Fruit fly (Drosophila melanogaster) whole organism, embryonic: Measurements from ENCODE around the gene scpr-A.

Experiments
- Atf3 ChIP-seq: fragments of 200-800 bp; sonication (Bioruptor generic); optimal IDR thresholded peaks from 3 replicates; lab custom pipeline; 2016; ENCODE audit warnings: missing biosample characterization, missing genetic modification characterization
- Bdp1 ChIP-seq: fragments of 200-800 bp; sonication (Bioruptor generic); optimal IDR thresholded peaks from 3 replicates; lab custom pipeline; 2016; ENCODE audit warnings: missing biosample characterization, missing genetic modification characterization
- CG10147 ChIP-seq: fragments of 200-800 bp; sonication (Bioruptor generic); optimal IDR thresholded peaks from 2 replicates; lab custom pipeline; 2019; ENCODE audit warnings: missing biosample characterization, mild to moderate bottlenecking, missing genetic modification characterization, moderate library complexity
- CG10209 ChIP-seq: fragments of 200-800 bp; sonication (Bioruptor generic); optimal IDR thresholded peaks from 3 replicates; lab custom pipeline; 2017; ENCODE audit warnings: missing biosample characterization, mild to moderate bottlenecking, missing genetic modification characterization, missing genetic modification reagents
- CG10654 ChIP-seq: fragments of 200-800 bp; sonication (Bioruptor generic); optimal IDR thresholded peaks from 2 replicates; lab custom pipeline; 2016; ENCODE audit warnings: missing biosample characterization, missing genetic modification characterization
- CG15269 ChIP-seq: fragments of 200-800 bp; sonication (Bioruptor generic); optimal IDR thresholded peaks from 2 replicates; lab custom pipeline; 2018; ENCODE audit warnings: missing biosample characterization, mild to moderate bottlenecking, missing genetic modification characterization, moderate library complexity
- CG15696 ChIP-seq: fragments of 200-800 bp; sonication (Bioruptor generic); optimal IDR thresholded peaks from 2 replicates; lab custom pipeline; 2019; ENCODE audit warnings: missing biosample characterization, mild to moderate bottlenecking, missing genetic modification characterization, moderate library complexity
- CG16779 ChIP-seq: fragments of 200-800 bp; sonication (Bioruptor generic); IDR thresholded peaks from 2 replicates; pipeline ENCODE4 v1.3.6; 2022; ENCODE audit warnings: missing biosample characterization, missing genetic modification characterization
- CG17802 ChIP-seq: fragments of 200-800 bp; sonication (Bioruptor generic); optimal IDR thresholded peaks from 2 replicates; lab custom pipeline; 2018; ENCODE audit warnings: missing biosample characterization, mild to moderate bottlenecking, missing genetic modification characterization, moderate library complexity
- CG18011 ChIP-seq: fragments of 200-800 bp; sonication (Bioruptor generic); optimal IDR thresholded peaks from 2 replicates; lab custom pipeline; 2017; ENCODE audit warnings: missing biosample characterization, missing genetic modification characterization, mild to moderate bottlenecking, moderate library complexity, missing genotype
- CG18619 ChIP-seq: fragments of 200-800 bp; sonication (Bioruptor generic); optimal IDR thresholded peaks from 3 replicates; lab custom pipeline; 2017; ENCODE audit warnings: missing biosample characterization, mild to moderate bottlenecking, missing genetic modification characterization
- CG34224 ChIP-seq: fragments of 200-800 bp; sonication (Bioruptor generic); IDR thresholded peaks from 3 replicates; pipeline ENCODE4 v1.3.6; 2022; ENCODE audit warnings: missing biosample characterization, missing genetic modification characterization; ENCODE audit not compliant: partially characterized antibody
- CG34376 ChIP-seq: fragments of 200-800 bp; sonication (Bioruptor generic); optimal IDR thresholded peaks from 2 replicates; lab custom pipeline; 2018; ENCODE audit warnings: missing biosample characterization, mild to moderate bottlenecking, missing genetic modification characterization
- CG4730 ChIP-seq: fragments of 200-800 bp; sonication (Bioruptor generic); IDR thresholded peaks from 2 replicates; pipeline ENCODE4 v1.3.6; 2022; ENCODE audit warnings: missing biosample characterization, missing genetic modification characterization
- CG6254 ChIP-seq: fragments of 200-800 bp; sonication (Bioruptor generic); optimal IDR thresholded peaks from 3 replicates; lab custom pipeline; 2017; ENCODE audit warnings: mild to moderate bottlenecking, missing biosample characterization, missing genetic modification reagents, missing genetic modification characterization
- CG6765 ChIP-seq: fragments of 200-800 bp; sonication (Bioruptor generic); optimal IDR thresholded peaks from 3 replicates; lab custom pipeline; 2017; ENCODE audit warnings: missing biosample characterization, mild to moderate bottlenecking, missing genetic modification characterization
- CG7839 ChIP-seq: fragments of 200-800 bp; sonication (Bioruptor generic); optimal IDR thresholded peaks from 3 replicates; lab custom pipeline; 2018; ENCODE audit warnings: missing biosample characterization, mild to moderate bottlenecking, missing genetic modification characterization, moderate library complexity
- CG8290 ChIP-seq, 3 experiments: fragments of 200-800 bp; sonication (Bioruptor generic); optimal IDR thresholded peaks; 2 replicates each; lab custom pipeline; 2016 to 2019; ENCODE audit warnings: missing biosample characterization in 3 of 3, missing genetic modification characterization in 3 of 3, mild to moderate bottlenecking in 2 of 3, moderate library complexity in 1 of 3
- CG9797 ChIP-seq: fragments of 200-800 bp; sonication (Bioruptor generic); optimal IDR thresholded peaks from 3 replicates; lab custom pipeline; 2018; ENCODE audit warnings: missing biosample characterization, mild to moderate bottlenecking, missing genetic modification characterization
- CTCF ChIP-seq: fragments of 200-800 bp; sonication (Bioruptor generic); optimal IDR thresholded peaks from 2 replicates; lab custom pipeline; 2017; ENCODE audit warnings: missing biosample characterization, mild to moderate bottlenecking, missing genetic modification characterization, moderate library complexity
- CkIIα-i1 ChIP-seq: fragments of 200-800 bp; sonication (Bioruptor generic); IDR thresholded peaks from 2 replicates; pipeline ENCODE4 v1.3.6; 2022; ENCODE audit warnings: missing biosample characterization, missing genetic modification characterization
- Dad ChIP-seq: fragments of 200-800 bp; sonication (Bioruptor generic); optimal IDR thresholded peaks from 3 replicates; lab custom pipeline; 2016; ENCODE audit warnings: missing biosample characterization, missing genetic modification characterization
- Dfd ChIP-seq, 2 experiments: fragments of >200 bp; optimal IDR thresholded peaks; 2 replicates each; lab custom pipeline; 2017; ENCODE audit warnings: missing biosample characterization in 2 of 2, missing genetic modification characterization in 2 of 2
- Drgx ChIP-seq: fragments of 200-800 bp; sonication (Bioruptor generic); IDR thresholded peaks from 2 replicates; pipeline ENCODE4 v1.3.6; 2022; ENCODE audit warnings: missing biosample characterization, missing genetic modification characterization
- Gsc ChIP-seq: fragments of 200-800 bp; sonication (Bioruptor generic); IDR thresholded peaks from 2 replicates; pipeline ENCODE4 v1.3.6; 2022; ENCODE audit warnings: missing biosample characterization, missing genetic modification characterization
- H2.0 ChIP-seq: fragments of 200-800 bp; sonication (Bioruptor generic); IDR thresholded peaks from 2 replicates; pipeline ENCODE4 v1.3.6; 2022; ENCODE audit warnings: missing biosample characterization, missing genetic modification characterization
- HmgZ ChIP-seq: fragments of 200-800 bp; sonication (Bioruptor generic); optimal IDR thresholded peaks from 2 replicates; lab custom pipeline; 2018; ENCODE audit warnings: missing biosample characterization, mild to moderate bottlenecking, missing genetic modification characterization
- MBD-R2 ChIP-seq: fragments of 200-800 bp; sonication (Bioruptor generic); IDR thresholded peaks from 2 replicates; pipeline ENCODE4 v1.3.6; 2022; ENCODE audit warnings: missing biosample characterization, missing genetic modification characterization
- NfI ChIP-seq: fragments of 200-800 bp; sonication (Bioruptor generic); optimal IDR thresholded peaks from 3 replicates; lab custom pipeline; 2018; ENCODE audit warnings: missing biosample characterization, mild to moderate bottlenecking, missing genetic modification characterization, moderate library complexity
- Rx ChIP-seq: fragments of 200-800 bp; sonication (Bioruptor generic); IDR thresholded peaks from 2 replicates; pipeline ENCODE4 v1.3.6; 2022; ENCODE audit warnings: missing biosample characterization, missing genetic modification characterization
- Sry-δ ChIP-seq: fragments of 200-800 bp; sonication (Bioruptor generic); optimal IDR thresholded peaks from 2 replicates; lab custom pipeline; 2016; ENCODE audit warnings: missing biosample characterization, missing genetic modification characterization
- Tbp ChIP-seq: fragments of >200 bp; optimal IDR thresholded peaks from 2 replicates; lab custom pipeline; 2018; ENCODE audit warnings: missing biosample characterization, missing genetic modification characterization
- bowl ChIP-seq: fragments of 200-800 bp; sonication (Bioruptor generic); IDR thresholded peaks from 2 replicates; pipeline ENCODE4 v1.3.6; 2022; ENCODE audit warnings: missing biosample characterization, missing genetic modification characterization
- cato ChIP-seq: fragments of 200-800 bp; sonication (Bioruptor generic); optimal IDR thresholded peaks from 2 replicates; lab custom pipeline; 2016; ENCODE audit warnings: missing biosample characterization, missing genetic modification characterization, borderline replicate concordance
- cwo ChIP-seq: fragments of 200-800 bp; sonication (Bioruptor generic); optimal IDR thresholded peaks from 3 replicates; lab custom pipeline; 2017; ENCODE audit warnings: missing biosample characterization, missing genetic modification characterization, mild to moderate bottlenecking, moderate library complexity, missing genetic modification reagents
- dimm ChIP-seq: fragments of 200-800 bp; sonication (Bioruptor generic); IDR thresholded peaks from 2 replicates; pipeline ENCODE4 v1.3.6; 2022; ENCODE audit warnings: missing biosample characterization, missing genetic modification characterization
- dpn ChIP-seq, 2 experiments: fragments of 200-800 bp; sonication (Bioruptor generic); optimal IDR thresholded peaks; 3 replicates each; lab custom pipeline; 2016; ENCODE audit warnings: missing biosample characterization in 2 of 2, missing genetic modification characterization in 2 of 2
- fd102C ChIP-seq: fragments of 200-800 bp; sonication (Bioruptor generic); optimal IDR thresholded peaks from 2 replicates; lab custom pipeline; 2018; ENCODE audit warnings: missing biosample characterization, mild to moderate bottlenecking, missing genetic modification characterization, moderate library complexity
- hbn ChIP-seq: fragments of 200-800 bp; sonication (Bioruptor generic); IDR thresholded peaks from 2 replicates; pipeline ENCODE4 v1.3.6; 2022; ENCODE audit warnings: missing biosample characterization, missing genetic modification characterization; ENCODE audit not compliant: partially characterized antibody
- jing ChIP-seq: fragments of 200-800 bp; sonication (Bioruptor generic); optimal IDR thresholded peaks from 2 replicates; lab custom pipeline; 2018; ENCODE audit warnings: missing biosample characterization, mild to moderate bottlenecking, missing genetic modification characterization
- ken ChIP-seq: fragments of 200-800 bp; sonication (Bioruptor generic); IDR thresholded peaks from 3 replicates; pipeline ENCODE4 v1.3.6; 2022; ENCODE audit warnings: missing biosample characterization, missing genetic modification characterization
- knrl ChIP-seq: fragments of 200-800 bp; sonication (Bioruptor generic); IDR thresholded peaks from 3 replicates; pipeline ENCODE4 v1.3.6; 2022; ENCODE audit warnings: missing biosample characterization, missing genetic modification characterization; ENCODE audit not compliant: partially characterized antibody
- odd ChIP-seq: fragments of 200-800 bp; sonication (Bioruptor generic); optimal IDR thresholded peaks from 2 replicates; lab custom pipeline; 2017; ENCODE audit warnings: missing biosample characterization, mild to moderate bottlenecking, missing genetic modification characterization
- sc ChIP-seq, 3 experiments: fragments of >200 bp in 2 of 3; fragments of 200-800 bp in 1 of 3; sonication (Bioruptor generic) in 1 of 3; optimal IDR thresholded peaks; 2 replicates in 2 of 3; 3 replicates in 1 of 3; lab custom pipeline; 2017; ENCODE audit warnings: mild to moderate bottlenecking in 1 of 3, missing biosample characterization in 1 of 3, missing genetic modification characterization in 1 of 3, missing genetic modification reagents in 1 of 3
- sna ChIP-seq: fragments of 200-800 bp; sonication (Bioruptor generic); IDR thresholded peaks from 2 replicates; pipeline ENCODE4 v1.3.6; 2022; ENCODE audit warnings: missing biosample characterization, missing genetic modification characterization; ENCODE audit not compliant: partially characterized antibody
- tin ChIP-seq: fragments of 200-800 bp; sonication (Bioruptor generic); optimal IDR thresholded peaks from 3 replicates; lab custom pipeline; 2016; ENCODE audit warnings: missing biosample characterization, missing genetic modification characterization
- zf30C ChIP-seq: fragments of 200-800 bp; sonication (Bioruptor generic); optimal IDR thresholded peaks from 3 replicates; lab custom pipeline; 2018; ENCODE audit warnings: missing biosample characterization, mild to moderate bottlenecking, missing genetic modification characterization

Gene scpr-A

dm6 chr3R:11211291-11212061 lies 29.5 kb upstream of the scpr-A start (continued):
- TF ChIP-seq Bdp1 (GFP tag; lab: Kevin White, UChicago) (peak; percentile 8), CG9797 (GFP tag; lab: Kevin White, UChicago) (peak; percentile 10), Gsc (no peak), CG7839 (tag; lab: Kevin White, UChicago) (peak; percentile 75), cwo (peak; percentile 96), ken (GFP tag; lab: Robert Waterston, UW) (peak; percentile 78), CG15269 (tag; lab: Kevin White, UChicago) (peak; percentile 70), CTCF (GFP tag; lab: Kevin White, UChicago) (peak; percentile 86), dpn (GFP tag; optimal IDR thresholded peaks at IDR 0.05; lab: Kevin White, UChicago) (peak; percentile 78 to 86), zf30C (no peak), cato (GFP tag; lab: Kevin White, UChicago) (peak; percentile 6), sna (no peak), Drgx (GFP tag; lab: Robert Waterston, UW) (peak; percentile 70), sc (optimal IDR thresholded peaks at IDR 0.05; lab: Kevin White, UChicago) (no peak), sc (GFP tag; optimal IDR thresholded peaks at IDR 0.05; lab: Kevin White, UChicago) (peak; percentile 12), fd102C (GFP tag; lab: Kevin White, UChicago) (peak; percentile 11), CG34224 (GFP tag; lab: Robert Waterston, UW) (no peak), H2.0 (GFP tag; lab: Robert Waterston, UW) (peak; percentile 64), CG10147 (GFP tag; lab: Kevin White, UChicago) (peak; percentile 53), CG34376 (peak; percentile 76), Tbp (GFP tag; lab: Kevin White, UChicago) (no peak), odd (GFP tag; lab: Kevin White, UChicago) (no peak), knrl (GFP tag; lab: Robert Waterston, UW) (0 out of 3 replicates have a peak, but pooled peaks have one; percentile 13), bowl (peak; percentile 63), Atf3 (peak; percentile 33), CG6765 (GFP tag; lab: Kevin White, UChicago) (peak; percentile 52), CG16779 (GFP tag; lab: Robert Waterston, UW) (peak; percentile 77), CG18011 (peak; percentile 5), jing (no peak), tin (GFP tag; lab: Kevin White, UChicago) (peak; percentile 73), HmgZ (tag; lab: Kevin White, UChicago) (peak; percentile 63), CG6254 (GFP tag; lab: Kevin White, UChicago) (no peak), Sry-δ (GFP tag; lab: Kevin White, UChicago) (peak; percentile 34), CG18619 (GFP tag; lab: Kevin White, UChicago) (peak; percentile 40), CG8290 (GFP tag; optimal IDR thresholded peaks at IDR 0.05; lab: Kevin White, UChicago) (peak; percentile 62), CG8290 (tag; optimal IDR thresholded peaks at IDR 0.05; lab: Kevin White, UChicago) (peak in 1 of 2 experiments; percentile 81), CG10654 (peak; percentile 23), Dad (peak; percentile 47), CkIIα-i1 (GFP tag; lab: Robert Waterston, UW) (no peak), Rx (0 out of 2 replicates have a peak, but pooled peaks have one; percentile 37), dimm (GFP tag; lab: Robert Waterston, UW) (0 out of 2 replicates have a peak, but pooled peaks have one; percentile 27), CG4730 (GFP tag; lab: Robert Waterston, UW) (peak; percentile 56; the same call in 1 of the 2 replicates), hbn (no peak), NfI (GFP tag; lab: Kevin White, UChicago) (peak; percentile 73), CG17802 (tag; lab: Kevin White, UChicago) (peak; percentile 38), MBD-R2 (GFP tag; lab: Robert Waterston, UW) (no peak; the same call in 1 of the 2 replicates), Dfd (GFP tag; optimal IDR thresholded peaks at IDR 0.05; lab: Kevin White, UChicago) (no peak), CG10209 (peak; percentile 57), CG15696 (tag; lab: Kevin White, UChicago) (peak; percentile 18)
